Fruit fly (Drosophila melanogaster) whole organism: ENCODE measurements around the gene Tet.

ENCODE experiments used
- CG8478 ChIP-seq: fragments of >200 bp; optimal IDR thresholded peaks from 2 replicates; lab custom pipeline; 2018; ENCODE audit warnings: inconsistent platforms
- pan ChIP-seq: fragments of >200 bp; optimal IDR thresholded peaks from 2 replicates; lab custom pipeline; 2017
- psq ChIP-seq: fragments of >200 bp; optimal IDR thresholded peaks from 2 replicates; lab custom pipeline; 2017
- usp ChIP-seq: fragments of >200 bp; optimal IDR thresholded peaks from 2 replicates; lab custom pipeline; 2017; ENCODE audit warnings: missing biosample characterization, missing genetic modification characterization, mixed read lengths

dm6 chr3L:2851771-2852170, 27.2 kb downstream of the Tet start:
- TF ChIP-seq pan (lab: Kevin White, UChicago) (no peak), psq (lab: Kevin White, UChicago) (no peak), usp (no peak), CG8478 (lab: Kevin White, UChicago) (no peak)
